Worm (Caenorhabditis elegans): ENCODE data around the gene best-4.

ce11 chrII:1334-1898 is 10.3 kb downstream of the best-4 start, which contains the start of gene 2L52.1:
- TF ChIP-seq Y22D7AL.16 (tag; optimal IDR thresholded peaks at IDR 0.05): no peak
- TF ChIP-seq ref-2 (tag; optimal IDR thresholded peaks at IDR 0.05): no peak
- TF ChIP-seq pqm-1 (tag; optimal IDR thresholded peaks at IDR 0.05): no peak
- TF ChIP-seq ahr-1 (tag; optimal IDR thresholded peaks at IDR 0.05): no peak
- peak; percentile 32 for TF ChIP-seq unc-55 (GFP tag; optimal IDR thresholded peaks at IDR 0.05)
- no peak for TF ChIP-seq hlh-15 (tag; optimal IDR thresholded peaks at IDR 0.05)
- TF ChIP-seq sox-4 (tag; optimal IDR thresholded peaks at IDR 0.05): no peak
- no peak for TF ChIP-seq pros-1 (tag; optimal IDR thresholded peaks at IDR 0.05)
- TF ChIP-seq nhr-11 (tag; optimal IDR thresholded peaks at IDR 0.05): no peak
- no peak for TF ChIP-seq ceh-9 (tag; optimal IDR thresholded peaks at IDR 0.05)
- no peak for TF ChIP-seq npax-4 (tag; optimal IDR thresholded peaks at IDR 0.05)
